Worm (Caenorhabditis elegans) whole organism, L4 larva: ENCODE data around the gene sra-28.

Source experiments
- R02D3.7 ChIP-seq: fragments of 150-350 bp; sonication (generic microtip); optimal IDR thresholded peaks from 3 replicates; lab custom pipeline; 2014; ENCODE audit warnings: missing biosample characterization, missing genetic modification characterization
- ZK546.5 ChIP-seq, 2 experiments: sonication (generic microtip); optimal IDR thresholded peaks; 2 replicates each; lab custom pipeline; 2017; ENCODE audit warnings: missing biosample characterization in 2 of 2, missing genetic modification characterization in 2 of 2
- aly-2 ChIP-seq: sonication (generic microtip); optimal IDR thresholded peaks from 2 replicates; lab custom pipeline; 2018; ENCODE audit warnings: missing biosample characterization, missing genetic modification characterization
- ama-1 ChIP-seq: fragments of 150-350 bp; optimal IDR thresholded peaks from 2 replicates; lab custom pipeline; 2014; ENCODE audit warnings: inconsistent platforms, mixed read lengths
- attf-4 ChIP-seq: sonication (generic microtip); optimal IDR thresholded peaks from 3 replicates; lab custom pipeline; 2017; ENCODE audit warnings: missing biosample characterization, missing genetic modification characterization
- ceh-20 ChIP-seq: fragments of 200-800 bp; sonication (Bioruptor generic); IDR thresholded peaks from 2 replicates; pipeline ENCODE4 v1.3.6; 2022; ENCODE audit warnings: missing genetic modification reagents, missing genetic modification characterization, missing compliant biosample characterization
- ctbp-1 ChIP-seq: fragments of 200-800 bp; sonication (Bioruptor generic); IDR thresholded peaks from 2 replicates; pipeline ENCODE4 v1.3.6; 2022; ENCODE audit warnings: missing genetic modification reagents, missing genetic modification characterization, missing compliant biosample characterization
- dmd-8 ChIP-seq: fragments of 200-800 bp; sonication (Bioruptor generic); IDR thresholded peaks from 2 replicates; pipeline ENCODE4 v1.3.6; 2022; ENCODE audit warnings: missing genetic modification characterization, missing compliant biosample characterization
- dmd-9 ChIP-seq: fragments of 200-800 bp; sonication (Bioruptor generic); IDR thresholded peaks from 2 replicates; pipeline ENCODE4 v1.3.6; 2022; ENCODE audit warnings: missing genetic modification reagents, missing genetic modification characterization, missing compliant biosample characterization
- dpl-1 ChIP-seq: fragments of 150-350 bp; optimal IDR thresholded peaks from 2 replicates; lab custom pipeline; 2014; ENCODE audit warnings: missing biosample characterization, missing genetic modification reagents, missing genetic modification characterization
- duxl-1 ChIP-seq: sonication (generic microtip); optimal IDR thresholded peaks from 2 replicates; lab custom pipeline; 2016; ENCODE audit warnings: mild to moderate bottlenecking, missing genetic modification characterization, moderate library complexity, missing compliant biosample characterization; ENCODE audit not compliant: poor library complexity
- dve-1 ChIP-seq: sonication (generic microtip); optimal IDR thresholded peaks from 2 replicates; lab custom pipeline; 2017; ENCODE audit warnings: antibody characterized with exemption, mild to moderate bottlenecking, missing genetic modification characterization, missing compliant biosample characterization; ENCODE audit not compliant: insufficient read depth
- egl-43 ChIP-seq: fragments of 200-800 bp; sonication (Bioruptor generic); IDR thresholded peaks from 2 replicates; pipeline ENCODE4 v1.3.6; 2022; ENCODE audit warnings: missing genetic modification reagents, missing genetic modification characterization, missing compliant biosample characterization
- fkh-10 ChIP-seq: fragments of 150-350 bp; optimal IDR thresholded peaks from 2 replicates; lab custom pipeline; 2014; ENCODE audit warnings: missing biosample characterization, missing genetic modification reagents, missing genetic modification characterization
- fos-1 ChIP-seq: fragments of 150-350 bp; optimal IDR thresholded peaks from 2 replicates; lab custom pipeline; 2014; ENCODE audit warnings: missing biosample characterization, missing genetic modification characterization
- gei-8 ChIP-seq: fragments of 200-800 bp; sonication (Bioruptor generic); optimal IDR thresholded peaks from 2 replicates; lab custom pipeline; 2018; ENCODE audit warnings: mild to moderate bottlenecking, missing genetic modification characterization, missing compliant biosample characterization
- jun-1 ChIP-seq: fragments of 150-350 bp; optimal IDR thresholded peaks from 2 replicates; lab custom pipeline; 2014; ENCODE audit warnings: missing biosample characterization, missing genetic modification reagents, missing genetic modification characterization
- lim-7 ChIP-seq: fragments of 200-800 bp; sonication (Bioruptor generic); IDR thresholded peaks from 2 replicates; pipeline ENCODE4 v1.3.6; 2022; ENCODE audit warnings: missing genetic modification characterization, missing compliant biosample characterization
- lin-13 ChIP-seq: fragments of 150-350 bp; optimal IDR thresholded peaks from 2 replicates; lab custom pipeline; 2014; ENCODE audit warnings: missing biosample characterization, missing genetic modification reagents, missing genetic modification characterization
- lir-3 ChIP-seq: sonication (generic microtip); optimal IDR thresholded peaks from 2 replicates; lab custom pipeline; 2016; ENCODE audit warnings: mild to moderate bottlenecking, missing genetic modification characterization, missing compliant biosample characterization
- lsy-2 ChIP-seq, 2 experiments: fragments of 150-350 bp in 1 of 2; sonication (generic microtip) in 1 of 2; optimal IDR thresholded peaks; 2 replicates each; lab custom pipeline; 2014 to 2017; ENCODE audit warnings: missing biosample characterization in 2 of 2, missing genetic modification characterization in 2 of 2
- madf-5 ChIP-seq, 2 experiments: fragments of 200-800 bp; sonication (Bioruptor generic); IDR thresholded peaks; 2 replicates each; pipeline ENCODE4 v1.3.6; 2022; ENCODE audit warnings: missing compliant biosample characterization in 2 of 2, missing genetic modification characterization in 2 of 2
- mdl-1 ChIP-seq, 2 experiments: fragments of 150-350 bp in 1 of 2; sonication (generic microtip) in 1 of 2; optimal IDR thresholded peaks; 2 replicates each; lab custom pipeline; 2014 to 2017; ENCODE audit warnings: missing biosample characterization in 2 of 2, missing genetic modification characterization in 2 of 2
- mep-1 ChIP-seq: fragments of 150-350 bp; sonication (generic microtip); optimal IDR thresholded peaks from 3 replicates; lab custom pipeline; 2014; ENCODE audit warnings: missing biosample characterization, missing genetic modification characterization
- mxl-2 ChIP-seq: fragments of 200-800 bp; sonication (Bioruptor generic); conservative IDR thresholded peaks from 2 replicates; pipeline ENCODE4 v1.3.6; 2022; ENCODE audit warnings: missing genetic modification reagents, missing genetic modification characterization, missing compliant biosample characterization
- mxl-3 ChIP-seq: fragments of 200-800 bp; sonication (Bioruptor generic); optimal IDR thresholded peaks from 2 replicates; lab custom pipeline; 2018; ENCODE audit warnings: mild to moderate bottlenecking, missing genetic modification characterization, missing compliant biosample characterization
- nhr-11 ChIP-seq: fragments of 150-350 bp; optimal IDR thresholded peaks from 2 replicates; lab custom pipeline; 2014; ENCODE audit warnings: missing biosample characterization, missing genetic modification characterization
- nhr-28 ChIP-seq: fragments of 150-350 bp; optimal IDR thresholded peaks from 2 replicates; lab custom pipeline; 2014; ENCODE audit warnings: missing biosample characterization, missing genetic modification characterization
- nhr-42 ChIP-seq: fragments of 200-800 bp; sonication (Bioruptor generic); IDR thresholded peaks from 2 replicates; pipeline ENCODE4 v1.3.6; 2022; ENCODE audit warnings: missing genetic modification characterization, missing compliant biosample characterization
- nhr-48 ChIP-seq: sonication (generic microtip); optimal IDR thresholded peaks from 2 replicates; lab custom pipeline; 2016; ENCODE audit warnings: mild to moderate bottlenecking, missing genetic modification characterization, missing compliant biosample characterization
- nhr-76 ChIP-seq: fragments of 150-350 bp; optimal IDR thresholded peaks from 2 replicates; lab custom pipeline; 2014; ENCODE audit warnings: missing biosample characterization, missing genetic modification characterization
- nhr-77 ChIP-seq: fragments of 150-350 bp; optimal IDR thresholded peaks from 2 replicates; lab custom pipeline; 2014; ENCODE audit warnings: missing biosample characterization, missing genetic modification characterization
- pha-4 ChIP-seq, 2 experiments: fragments of 150-350 bp in 1 of 2; fragments of 200-800 bp in 1 of 2; sonication (Bioruptor generic) in 1 of 2; IDR thresholded peaks in 1 of 2; optimal IDR thresholded peaks in 1 of 2; 2 replicates each; pipeline versions ENCODE4 v1.3.6 to Lab custom; 2014 to 2022; ENCODE audit warnings: missing genetic modification characterization in 2 of 2, missing genetic modification reagents in 2 of 2, missing biosample characterization in 1 of 2, missing compliant biosample characterization in 1 of 2
- saeg-2 ChIP-seq: fragments of 200-800 bp; sonication (Bioruptor generic); IDR thresholded peaks from 2 replicates; pipeline ENCODE4 v1.3.6; 2022; ENCODE audit warnings: missing genetic modification reagents, missing genetic modification characterization, missing compliant biosample characterization
- sdz-12 ChIP-seq: fragments of 200-800 bp; sonication (Bioruptor generic); optimal IDR thresholded peaks from 2 replicates; lab custom pipeline; 2018; ENCODE audit warnings: mild to moderate bottlenecking, missing genetic modification characterization, missing compliant biosample characterization
- skn-1 ChIP-seq: fragments of 150-350 bp; optimal IDR thresholded peaks from 2 replicates; lab custom pipeline; 2014; ENCODE audit warnings: missing biosample characterization, missing genetic modification characterization
- snpc-1.2 ChIP-seq: fragments of 200-800 bp; sonication (Bioruptor generic); IDR thresholded peaks from 2 replicates; pipeline ENCODE4 v1.3.6; 2022; ENCODE audit warnings: missing genetic modification reagents, missing genetic modification characterization, missing compliant biosample characterization
- spr-3 ChIP-seq: fragments of 200-800 bp; sonication (Bioruptor generic); optimal IDR thresholded peaks from 2 replicates; lab custom pipeline; 2018; ENCODE audit warnings: mild to moderate bottlenecking, missing genetic modification characterization, missing compliant biosample characterization
- tag-97 ChIP-seq: fragments of 200-800 bp; sonication (Bioruptor generic); IDR thresholded peaks from 2 replicates; pipeline ENCODE4 v1.3.6; 2022; ENCODE audit warnings: missing genetic modification characterization, missing compliant biosample characterization
- unc-39 ChIP-seq: sonication (generic microtip); optimal IDR thresholded peaks from 2 replicates; lab custom pipeline; 2017; ENCODE audit warnings: missing biosample characterization, missing genetic modification characterization
- zip-11 ChIP-seq: fragments of 200-800 bp; sonication (Bioruptor generic); IDR thresholded peaks from 2 replicates; pipeline ENCODE4 v1.3.6; 2022; ENCODE audit warnings: missing genetic modification characterization, missing compliant biosample characterization

sra-28 gene

ce11 chrII:6582758-6583157, 9.2 kb upstream of the sra-28 start, which contains the start of gene C56C10.4:
Gene C56C10.4, plus strand, starts transcription at chrII:6583058.
- TF ChIP-seq pha-4 (GFP tag; IDR thresholded peaks at IDR 0.05; lab: Robert Waterston, UW) (no peak), pha-4 (tag; optimal IDR thresholded peaks at IDR 0.05; lab: Kevin White, UChicago) (no peak)

DNA sequence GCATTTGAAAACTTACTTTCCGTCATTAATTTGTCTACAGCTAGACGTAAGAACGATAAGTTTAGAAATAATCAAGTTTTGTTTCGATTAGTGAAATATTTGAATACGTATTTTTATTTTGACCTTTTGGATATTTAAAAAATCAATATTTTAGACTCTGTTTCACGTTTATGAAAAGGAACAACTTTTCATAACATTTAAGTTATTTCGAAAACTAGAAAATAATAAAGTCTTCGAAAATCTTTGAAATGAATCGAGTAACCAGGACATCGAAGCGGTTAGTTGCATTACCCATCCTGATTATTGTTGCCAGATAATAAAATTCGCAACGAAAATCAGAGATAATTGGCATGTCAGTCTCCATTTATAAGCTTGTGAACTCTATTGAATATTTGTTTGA, 7.7 kb upstream of the sra-28 start, which contains the start of gene C56C10.6:
Gene C56C10.6, minus strand, starts transcription at position 101 of the 400 bp plus-strand sequence.
- TF ChIP-seq zip-11 (GFP tag; lab: Robert Waterston, UW) (no peak), ama-1 (lab: Kevin White, UChicago) (no peak), lin-13 (GFP tag; lab: Kevin White, UChicago) (no peak), madf-5 (GFP tag; IDR thresholded peaks at IDR 0.05; lab: Robert Waterston, UW) (no peak), mxl-2 (GFP tag; lab: Robert Waterston, UW) (no peak), lsy-2 (tag; optimal IDR thresholded peaks at IDR 0.05; lab: Kevin White, UChicago) (no peak), nhr-77 (tag; lab: Kevin White, UChicago) (no peak), lim-7 (no peak), dpl-1 (no peak), R02D3.7 (no peak), dve-1 (no peak), tag-97 (no peak), jun-1 (no peak), fos-1 (tag; lab: Kevin White, UChicago) (no peak), lir-3 (tag; lab: Kevin White, UChicago) (no peak), ZK546.5 (tag; optimal IDR thresholded peaks at IDR 0.05; lab: Kevin White, UChicago) (no peak), egl-43 (no peak), nhr-28 (tag; lab: Kevin White, UChicago) (no peak), mxl-3 (GFP tag; lab: Kevin White, UChicago) (no peak)

DNA sequence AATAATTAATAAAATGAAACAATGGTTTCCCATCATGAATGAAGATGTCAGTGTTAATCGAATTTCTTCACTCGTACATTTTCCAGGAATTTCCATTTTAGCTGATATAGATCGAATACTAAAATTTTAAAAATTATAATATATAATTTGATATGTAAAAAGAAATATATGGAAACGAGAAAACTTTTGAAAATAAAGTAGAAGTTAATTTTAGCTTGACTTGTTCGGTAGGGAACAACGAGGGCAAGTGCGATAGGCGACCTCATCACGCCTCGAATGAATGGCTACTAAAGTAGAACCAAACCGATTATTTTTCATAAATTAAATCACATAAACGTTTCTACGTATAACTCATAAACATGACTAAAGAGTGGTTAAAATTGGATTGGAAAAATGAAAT, 4.8 kb upstream of the sra-28 start, which contains the start of gene sra-31:
Gene sra-31, minus strand, starts transcription at position 101 of the 400 bp plus-strand sequence.
- TF ChIP-seq nhr-76 (tag; lab: Kevin White, UChicago) (no peak), duxl-1 (tag; lab: Kevin White, UChicago) (no peak), dmd-8 (GFP tag; lab: Robert Waterston, UW) (no peak), fos-1 (tag; lab: Kevin White, UChicago) (no peak), sdz-12 (no peak), nhr-11 (tag; lab: Kevin White, UChicago) (no peak), gei-8 (GFP tag; lab: Kevin White, UChicago) (no peak), dmd-9 (no peak), unc-39 (tag; lab: Kevin White, UChicago) (no peak), nhr-48 (tag; lab: Kevin White, UChicago) (no peak), saeg-2 (GFP tag; lab: Robert Waterston, UW) (no peak), spr-3 (GFP tag; lab: Kevin White, UChicago) (no peak), attf-4 (tag; lab: Kevin White, UChicago) (no peak), nhr-42 (GFP tag; lab: Robert Waterston, UW) (no peak), zip-11 (GFP tag; lab: Robert Waterston, UW) (no peak), ceh-20 (GFP tag; lab: Robert Waterston, UW) (no peak), dve-1 (no peak)

DNA sequence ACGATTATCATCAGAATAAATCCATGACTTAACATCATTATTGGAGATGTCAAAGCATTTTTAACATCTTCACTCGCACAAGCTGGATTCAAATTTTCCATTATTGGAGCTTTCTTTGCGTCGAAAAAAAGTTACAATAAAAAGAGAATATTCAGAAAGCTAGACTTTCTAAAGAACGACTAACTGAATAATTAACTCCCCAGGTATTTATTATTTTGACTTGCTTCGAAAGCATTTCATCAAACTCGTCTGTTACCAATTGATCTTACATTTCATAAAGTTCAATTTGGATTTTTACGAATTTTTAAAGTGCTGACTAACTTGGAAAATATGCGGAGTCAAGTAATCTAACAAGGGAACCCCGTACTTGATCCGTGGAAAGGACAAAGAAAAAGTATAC, 2.1 kb upstream of the sra-28 start, which contains the start of gene sra-29:
Gene sra-29, minus strand, starts transcription at position 101 of the 400 bp plus-strand sequence.
- TF ChIP-seq nhr-42 (GFP tag; lab: Robert Waterston, UW) (no peak), aly-2 (tag; lab: Kevin White, UChicago) (no peak), mep-1 (tag; lab: Kevin White, UChicago) (no peak), mdl-1 (tag; optimal IDR thresholded peaks at IDR 0.05; lab: Kevin White, UChicago) (no peak), saeg-2 (GFP tag; lab: Robert Waterston, UW) (no peak), skn-1 (tag; lab: Kevin White, UChicago) (no peak), ceh-20 (GFP tag; lab: Robert Waterston, UW) (no peak), ctbp-1 (GFP tag; lab: Robert Waterston, UW) (no peak), snpc-1.2 (GFP tag; lab: Robert Waterston, UW) (no peak), fkh-10 (GFP tag; lab: Kevin White, UChicago) (no peak), nhr-77 (tag; lab: Kevin White, UChicago) (no peak)
